Worm (Caenorhabditis elegans) whole organism, L3 larva: ENCODE data around the gene M01F1.8.
"Not testable (repeated sequence)": the region's sequence is repeated elsewhere in the genome, so short reads cannot be mapped to it uniquely, and the experiment has no call there.

Source experiments
- ZK546.5 ChIP-seq: sonication (generic microtip); optimal IDR thresholded peaks from 2 replicates; lab custom pipeline; 2017; ENCODE audit warnings: missing biosample characterization, missing genetic modification characterization
- egl-5 ChIP-seq: fragments of 150-350 bp; optimal IDR thresholded peaks from 2 replicates; lab custom pipeline; 2017; ENCODE audit warnings: missing biosample characterization, missing genetic modification reagents, missing genetic modification characterization, inconsistent platforms
- eor-1 ChIP-seq, 2 experiments: fragments of 150-350 bp; optimal IDR thresholded peaks; 2 replicates each; lab custom pipeline; 2014 to 2018; ENCODE audit warnings: missing biosample characterization in 2 of 2, missing genetic modification characterization in 2 of 2
- fos-1 ChIP-seq: fragments of 150-350 bp; optimal IDR thresholded peaks from 2 replicates; lab custom pipeline; 2014; ENCODE audit warnings: missing biosample characterization, missing genetic modification characterization
- lin-15B ChIP-seq: fragments of 150-350 bp; optimal IDR thresholded peaks from 2 replicates; lab custom pipeline; 2014; ENCODE audit warnings: missing biosample characterization, missing genetic modification characterization
- nhr-76 ChIP-seq: fragments of 150-350 bp; sonication (generic microtip); optimal IDR thresholded peaks from 5 replicates; lab custom pipeline; 2014; ENCODE audit warnings: missing biosample characterization, missing genetic modification characterization
- pha-4 ChIP-seq: fragments of 150-350 bp; optimal IDR thresholded peaks from 2 replicates; lab custom pipeline; 2014; ENCODE audit warnings: missing biosample characterization, missing genetic modification reagents, missing genetic modification characterization

M01F1.8 gene

DNA sequence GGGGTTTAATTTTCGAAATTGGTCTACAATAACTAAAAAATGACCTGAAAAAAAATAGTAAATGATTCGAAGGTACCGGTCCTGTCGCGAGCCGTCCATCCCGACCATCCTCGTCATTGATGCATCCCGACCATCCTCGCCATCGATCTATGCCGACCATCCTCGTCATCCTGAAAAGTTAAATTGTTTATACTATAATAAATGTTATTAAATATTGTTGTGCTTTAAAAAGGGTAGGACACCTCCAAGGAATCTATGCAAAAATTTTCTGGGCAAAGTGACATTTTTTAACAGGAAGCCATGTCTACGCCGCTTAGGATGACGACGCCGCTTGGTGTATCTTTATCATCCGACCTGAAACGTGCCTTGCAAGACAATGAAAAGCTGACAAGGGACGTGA, 48.3 kb downstream of the M01F1.8 start, which contains the start of gene C34C12.1:
C34C12.1 (plus strand) TSS at position 301 of the 400 bp plus-strand sequence.
- not testable (repeated sequence) for TF ChIP-seq pha-4 (tag; lab: Kevin White, UChicago); eor-1 (tag; optimal IDR thresholded peaks at IDR 0.05; lab: Kevin White, UChicago); nhr-76 (tag; lab: Kevin White, UChicago)

DNA sequence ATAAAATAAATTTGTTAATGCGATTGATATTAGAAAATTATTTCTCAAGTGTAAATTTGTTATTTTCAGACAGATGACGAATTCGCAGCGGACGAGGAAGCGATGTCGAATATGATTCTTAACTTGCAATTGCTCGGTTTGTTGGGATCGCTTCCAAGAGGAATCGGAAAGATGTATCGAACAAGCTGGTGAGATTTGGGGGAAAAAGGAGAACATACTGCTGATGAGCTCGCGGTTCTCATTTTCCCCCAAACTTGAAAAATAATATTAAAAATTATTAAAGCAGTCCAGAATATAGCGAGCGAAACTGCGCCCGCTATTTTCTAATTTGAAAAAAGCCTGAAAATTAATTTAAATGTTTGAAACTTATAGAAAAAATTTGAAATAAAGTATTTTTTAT, 48.9 kb downstream of the M01F1.8 start, which contains the start of gene C34C12.2:
C34C12.2 (plus strand) TSS at position 301 of the 400 bp plus-strand sequence.
- not testable (repeated sequence) for TF ChIP-seq ZK546.5 (tag; lab: Kevin White, UChicago); fos-1 (tag; lab: Kevin White, UChicago); eor-1 (tag; optimal IDR thresholded peaks at IDR 0.05; lab: Kevin White, UChicago)

DNA sequence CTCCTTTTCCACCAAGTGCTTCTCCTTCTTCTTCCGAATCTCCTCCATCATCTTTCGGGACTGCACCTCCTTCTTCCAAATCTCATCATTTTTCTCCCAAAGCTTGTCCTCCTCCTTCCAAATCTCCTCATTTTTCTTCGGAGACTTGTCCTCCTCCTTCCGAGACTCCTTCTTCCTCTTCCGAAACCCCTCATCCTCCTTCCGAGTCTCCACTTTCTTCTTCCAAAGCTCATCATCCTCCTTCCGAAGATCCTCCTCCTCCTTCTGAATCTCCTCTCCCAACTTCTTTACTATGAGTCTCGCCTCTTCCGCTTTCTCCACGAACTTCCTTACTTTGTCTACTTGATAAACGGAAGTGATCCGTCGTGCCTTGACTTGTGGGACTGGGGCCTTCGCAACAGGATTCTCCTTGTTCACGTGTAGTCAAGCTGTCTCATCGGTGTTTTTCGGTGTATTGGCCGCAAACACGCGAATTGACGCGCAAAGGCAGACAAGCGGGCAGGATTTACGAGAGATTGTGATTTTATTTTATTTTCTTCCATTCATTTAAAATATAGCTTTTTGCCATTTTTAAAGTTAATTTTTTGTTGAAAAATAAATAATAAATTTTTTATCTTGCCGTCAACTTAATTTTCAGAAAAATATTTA, 49.7 kb downstream of the M01F1.8 start, which contains the start of the genes K01A11.3 and C34C12.12:
K01A11.3 (minus strand) TSS at position 51 of the 648 bp plus-strand sequence.
C34C12.12 (plus strand) TSS at position 632 of the 648 bp plus-strand sequence.
- TF ChIP-seq lin-15B (tag; lab: Kevin White, UChicago) (peak; percentile 5), egl-5 (tag; lab: Kevin White, UChicago) (no peak)
- TF ChIP-seq, all 47 proteins: peak for 1
